Worm (Caenorhabditis elegans) whole organism, mixed stage, embryonic: ENCODE results near the gene Y11D7A.9.

ENCODE experiments used
- blmp-1 ChIP-seq: fragments of 150-350 bp; optimal IDR thresholded peaks from 2 replicates; lab custom pipeline; 2014; ENCODE audit warnings: missing biosample characterization, missing genetic modification characterization
- drap-1 ChIP-seq: fragments of 200-800 bp; sonication (Bioruptor generic); optimal IDR thresholded peaks from 3 replicates; lab custom pipeline; 2018; ENCODE audit warnings: mild to moderate bottlenecking, missing genetic modification characterization, missing compliant biosample characterization
- nhr-237 ChIP-seq: fragments of 150-350 bp; optimal IDR thresholded peaks from 2 replicates; lab custom pipeline; 2014; ENCODE audit warnings: missing biosample characterization, missing genetic modification characterization
- snpc-4 ChIP-seq: fragments of 150-350 bp; optimal IDR thresholded peaks from 2 replicates; lab custom pipeline; 2014; ENCODE audit warnings: missing biosample characterization, missing genetic modification characterization
- unc-62 ChIP-seq: fragments of 150-350 bp; optimal IDR thresholded peaks from 2 replicates; lab custom pipeline; 2014; ENCODE audit warnings: missing biosample characterization, missing genetic modification reagents, missing genetic modification characterization

- TF ChIP-seq unc-62 (GFP tag; lab: Kevin White, UChicago) (no peak), blmp-1 (tag; lab: Kevin White, UChicago) (no peak), snpc-4 (tag; lab: Kevin White, UChicago) (no peak), nhr-237 (tag; lab: Kevin White, UChicago) (no peak), drap-1 (GFP tag; lab: Kevin White, UChicago) (no peak)
These were observed 45.1 kb downstream of the Y11D7A.9 start for ce11 chrIV:9210841-9211240.
